Fruit fly (Drosophila melanogaster) whole organism, prepupa: ENCODE data around the gene CG13713.

Experiments used
- Blimp-1 ChIP-seq: fragments of 200-800 bp; sonication (Bioruptor generic); optimal IDR thresholded peaks from 3 replicates; lab custom pipeline; 2017; ENCODE audit warnings: missing biosample characterization, missing genetic modification characterization, mild to moderate bottlenecking, moderate library complexity, missing genetic modification reagents
- CG11294 ChIP-seq: fragments of 200-800 bp; sonication (Bioruptor generic); IDR thresholded peaks from 2 replicates; pipeline ENCODE4 v1.3.6; 2022; ENCODE audit warnings: missing biosample characterization, missing genetic modification characterization
- CG11762 ChIP-seq: fragments of 200-800 bp; sonication (Bioruptor generic); optimal IDR thresholded peaks from 3 replicates; lab custom pipeline; 2016; ENCODE audit warnings: missing biosample characterization, missing genetic modification characterization; ENCODE audit not compliant: insufficient read depth
- CG11902 ChIP-seq: fragments of 200-800 bp; sonication (Bioruptor generic); optimal IDR thresholded peaks from 3 replicates; lab custom pipeline; 2016; ENCODE audit warnings: missing biosample characterization, missing genetic modification characterization
- CG15336 ChIP-seq: fragments of 200-800 bp; sonication (Bioruptor generic); IDR thresholded peaks from 2 replicates; pipeline ENCODE4 v1.3.6; 2022; ENCODE audit warnings: missing biosample characterization, missing genetic modification characterization
- CG1621 ChIP-seq: fragments of 200-800 bp; sonication (Bioruptor generic); optimal IDR thresholded peaks from 3 replicates; lab custom pipeline; 2018; ENCODE audit warnings: missing biosample characterization, mild to moderate bottlenecking, missing genetic modification characterization
- CG16779 ChIP-seq: fragments of 200-800 bp; sonication (Bioruptor generic); optimal IDR thresholded peaks from 3 replicates; lab custom pipeline; 2017; ENCODE audit warnings: missing biosample characterization, mild to moderate bottlenecking, missing genetic modification characterization
- CG3032 ChIP-seq: fragments of 200-800 bp; optimal IDR thresholded peaks from 2 replicates; lab custom pipeline; 2019; ENCODE audit warnings: missing biosample characterization, mild to moderate bottlenecking, missing genetic modification characterization, moderate library complexity
- CG31627 ChIP-seq: fragments of 200-800 bp; sonication (Bioruptor generic); optimal IDR thresholded peaks from 3 replicates; lab custom pipeline; 2016; ENCODE audit warnings: missing biosample characterization, missing genetic modification characterization
- CG32006 ChIP-seq: fragments of 200-800 bp; sonication (Bioruptor generic); optimal IDR thresholded peaks from 3 replicates; lab custom pipeline; 2017; ENCODE audit warnings: missing biosample characterization, mild to moderate bottlenecking, missing genetic modification characterization
- CG3919 ChIP-seq: fragments of 200-800 bp; sonication (Bioruptor generic); optimal IDR thresholded peaks from 3 replicates; lab custom pipeline; 2016; ENCODE audit warnings: missing biosample characterization, missing genetic modification characterization
- CG6163 ChIP-seq: fragments of 200-800 bp; sonication (Bioruptor generic); IDR thresholded peaks from 3 replicates; pipeline ENCODE4 v1.3.6; 2022; ENCODE audit warnings: missing biosample characterization, missing genetic modification characterization
- CG6276 ChIP-seq: fragments of 200-800 bp; sonication (Bioruptor generic); optimal IDR thresholded peaks from 2 replicates; lab custom pipeline; 2017; ENCODE audit warnings: missing biosample characterization, mild to moderate bottlenecking, missing genetic modification characterization
- CG6792 ChIP-seq: fragments of 200-800 bp; sonication (Bioruptor generic); optimal IDR thresholded peaks from 3 replicates; lab custom pipeline; 2016; ENCODE audit warnings: missing biosample characterization, missing genetic modification characterization
- CG7368 ChIP-seq: fragments of 200-800 bp; sonication (Bioruptor generic); optimal IDR thresholded peaks from 3 replicates; lab custom pipeline; 2016; ENCODE audit warnings: missing biosample characterization, missing genetic modification characterization
- CG8119 ChIP-seq: fragments of 200-800 bp; sonication (Bioruptor generic); IDR thresholded peaks from 3 replicates; pipeline ENCODE4 v1.3.6; 2022; ENCODE audit warnings: missing biosample characterization, missing genetic modification characterization
- CG8319 ChIP-seq: fragments of 200-800 bp; sonication (Bioruptor generic); optimal IDR thresholded peaks from 3 replicates; lab custom pipeline; 2016; ENCODE audit warnings: missing biosample characterization, missing genetic modification characterization
- CG8632 ChIP-seq: fragments of 200-800 bp; sonication (Bioruptor generic); optimal IDR thresholded peaks from 3 replicates; lab custom pipeline; 2016; ENCODE audit warnings: missing biosample characterization, missing genetic modification characterization
- CG9139 ChIP-seq: fragments of 200-800 bp; sonication (Bioruptor generic); optimal IDR thresholded peaks from 3 replicates; lab custom pipeline; 2017; ENCODE audit warnings: missing biosample characterization, mild to moderate bottlenecking, missing genetic modification characterization
- Eip75B ChIP-seq: fragments of 200-800 bp; sonication (Bioruptor generic); optimal IDR thresholded peaks from 3 replicates; lab custom pipeline; 2016; ENCODE audit warnings: missing biosample characterization, missing genetic modification characterization
- Eip78C ChIP-seq: fragments of 200-800 bp; sonication (Bioruptor generic); peaks from one replicate; lab custom pipeline; 2016; ENCODE audit warnings: missing biosample characterization, missing genetic modification characterization
- Eip93F ChIP-seq: fragments of 200-800 bp; sonication (Bioruptor generic); optimal IDR thresholded peaks from 2 replicates; lab custom pipeline; 2016; ENCODE audit warnings: missing biosample characterization, mild to moderate bottlenecking, missing genetic modification characterization
- Ets21C ChIP-seq: fragments of 200-800 bp; sonication (Bioruptor generic); optimal IDR thresholded peaks from 3 replicates; lab custom pipeline; 2016; ENCODE audit warnings: missing biosample characterization, missing genetic modification characterization
- Ets96B ChIP-seq: fragments of 200-800 bp; optimal IDR thresholded peaks from 2 replicates; lab custom pipeline; 2019; ENCODE audit warnings: missing biosample characterization, mild to moderate bottlenecking, missing genetic modification characterization, moderate library complexity
- Gug ChIP-seq: fragments of 200-800 bp; sonication (Bioruptor generic); IDR thresholded peaks from 2 replicates; pipeline ENCODE4 v1.3.6; 2022; ENCODE audit warnings: missing biosample characterization, missing genetic modification characterization
- Hr39 ChIP-seq: fragments of 200-800 bp; sonication (Bioruptor generic); optimal IDR thresholded peaks from 2 replicates; lab custom pipeline; 2016; ENCODE audit warnings: missing biosample characterization, missing genetic modification characterization
- Hr4 ChIP-seq: fragments of 200-800 bp; sonication (Bioruptor generic); optimal IDR thresholded peaks from 3 replicates; lab custom pipeline; 2016; ENCODE audit warnings: missing biosample characterization, missing genetic modification characterization
- Lpt ChIP-seq: fragments of 200-800 bp; sonication (Bioruptor generic); optimal IDR thresholded peaks from 3 replicates; lab custom pipeline; 2016; ENCODE audit warnings: missing biosample characterization, missing genetic modification characterization
- Met ChIP-seq: fragments of 200-800 bp; sonication (Bioruptor generic); optimal IDR thresholded peaks from 3 replicates; lab custom pipeline; 2016; ENCODE audit warnings: missing biosample characterization, missing genetic modification characterization
- OdsH ChIP-seq: fragments of 200-800 bp; sonication (Bioruptor generic); optimal IDR thresholded peaks from 3 replicates; lab custom pipeline; 2016; ENCODE audit warnings: missing biosample characterization, missing genetic modification characterization
- Smox ChIP-seq: fragments of 200-800 bp; sonication (Bioruptor generic); optimal IDR thresholded peaks from 3 replicates; lab custom pipeline; 2016; ENCODE audit warnings: missing biosample characterization, missing genetic modification characterization
- Sox102F ChIP-seq: fragments of 200-800 bp; sonication (Bioruptor generic); optimal IDR thresholded peaks from 2 replicates; lab custom pipeline; 2016; ENCODE audit warnings: missing biosample characterization, mild to moderate bottlenecking, missing genetic modification characterization
- Sox14 ChIP-seq: fragments of 200-800 bp; sonication (Bioruptor generic); optimal IDR thresholded peaks from 3 replicates; lab custom pipeline; 2016; ENCODE audit warnings: missing biosample characterization, missing genetic modification characterization
- Sox15 ChIP-seq: fragments of 200-800 bp; sonication (Bioruptor generic); optimal IDR thresholded peaks from 3 replicates; lab custom pipeline; 2016; ENCODE audit warnings: missing biosample characterization, missing genetic modification characterization
- achi ChIP-seq: fragments of 200-800 bp; sonication (Bioruptor generic); optimal IDR thresholded peaks from 3 replicates; lab custom pipeline; 2016; ENCODE audit warnings: missing biosample characterization, missing genetic modification characterization
- acj6 ChIP-seq: fragments of 200-800 bp; sonication (Bioruptor generic); optimal IDR thresholded peaks from 3 replicates; lab custom pipeline; 2016; ENCODE audit warnings: missing biosample characterization, missing genetic modification characterization
- cyc ChIP-seq: fragments of 200-800 bp; sonication (Bioruptor generic); optimal IDR thresholded peaks from 3 replicates; lab custom pipeline; 2016; ENCODE audit warnings: missing biosample characterization, missing genetic modification characterization
- dac ChIP-seq: fragments of 200-800 bp; sonication (Bioruptor generic); optimal IDR thresholded peaks from 2 replicates; lab custom pipeline; 2017; ENCODE audit warnings: missing biosample characterization, mild to moderate bottlenecking, missing genetic modification characterization
- dsx ChIP-seq: fragments of 200-800 bp; optimal IDR thresholded peaks from 3 replicates; lab custom pipeline; 2019; ENCODE audit warnings: missing biosample characterization, mild to moderate bottlenecking, missing genetic modification characterization, moderate library complexity; ENCODE audit not compliant: poor library complexity, severe bottlenecking
- esn ChIP-seq: fragments of 200-800 bp; sonication (Bioruptor generic); optimal IDR thresholded peaks from 2 replicates; lab custom pipeline; 2016; ENCODE audit warnings: missing biosample characterization, mild to moderate bottlenecking, missing genetic modification characterization, moderate library complexity
- fkh ChIP-seq: fragments of 200-800 bp; sonication (Bioruptor generic); optimal IDR thresholded peaks from 3 replicates; lab custom pipeline; 2017; ENCODE audit warnings: missing biosample characterization, mild to moderate bottlenecking, missing genetic modification characterization, moderate library complexity
- net ChIP-seq: fragments of 200-800 bp; sonication (Bioruptor generic); optimal IDR thresholded peaks from 3 replicates; lab custom pipeline; 2016; ENCODE audit warnings: missing biosample characterization, missing genetic modification characterization
- pdm3 ChIP-seq: fragments of 200-800 bp; sonication (Bioruptor generic); optimal IDR thresholded peaks from 3 replicates; lab custom pipeline; 2016; ENCODE audit warnings: missing biosample characterization, missing genetic modification characterization
- salr ChIP-seq, 2 experiments: fragments of 200-800 bp; sonication (Bioruptor generic); optimal IDR thresholded peaks; 3 replicates each; lab custom pipeline; 2016 to 2018; ENCODE audit warnings: missing biosample characterization in 2 of 2, missing genetic modification characterization in 2 of 2, mild to moderate bottlenecking in 1 of 2
- ss ChIP-seq, 2 experiments: fragments of 200-800 bp; sonication (Bioruptor generic); optimal IDR thresholded peaks; 2 replicates in 1 of 2; 3 replicates in 1 of 2; lab custom pipeline; 2017 to 2018; ENCODE audit warnings: mild to moderate bottlenecking in 2 of 2, missing biosample characterization in 2 of 2, missing genetic modification characterization in 2 of 2, moderate library complexity in 1 of 2
- svp ChIP-seq: fragments of 200-800 bp; sonication (Bioruptor generic); peaks from one replicate; lab custom pipeline; 2016; ENCODE audit warnings: missing biosample characterization, missing genetic modification characterization
- topi ChIP-seq: fragments of 200-800 bp; sonication (Bioruptor generic); optimal IDR thresholded peaks from 3 replicates; lab custom pipeline; 2016; ENCODE audit warnings: missing biosample characterization, missing genetic modification characterization
- vri ChIP-seq: fragments of 200-800 bp; sonication (Bioruptor generic); optimal IDR thresholded peaks from 3 replicates; lab custom pipeline; 2016; ENCODE audit warnings: missing biosample characterization, mild to moderate bottlenecking, missing genetic modification characterization

CG13713 gene

DNA sequence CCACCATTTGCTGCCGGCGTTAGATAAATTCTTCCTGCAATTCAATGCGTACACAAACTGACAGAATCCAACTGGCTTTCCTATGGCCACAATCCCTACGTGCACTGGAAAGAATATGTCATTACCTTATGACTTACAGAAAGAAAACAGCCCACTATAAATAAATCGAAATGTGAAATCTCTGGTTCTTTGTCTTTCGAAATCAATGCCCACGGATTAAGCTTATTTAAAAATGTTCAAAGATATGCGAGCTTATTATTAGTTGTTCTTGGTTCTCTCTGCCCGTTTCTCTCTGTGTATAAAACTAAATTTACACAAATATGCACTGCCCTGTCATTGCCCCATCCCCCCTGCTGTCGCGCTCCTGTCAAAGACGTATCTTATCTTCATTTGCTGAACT, 47.7 kb downstream of the CG13713 start (continued):
- TF ChIP-seq Hr39 (GFP tag; lab: Kevin White, UChicago), result no peak
- peak; percentile 29 for TF ChIP-seq acj6 (GFP tag; lab: Kevin White, UChicago)
- no peak for TF ChIP-seq CG11762 (GFP tag; lab: Kevin White, UChicago)
- no peak for TF ChIP-seq dac
- no peak for TF ChIP-seq Eip93F
- no peak for TF ChIP-seq esn
- no peak for TF ChIP-seq CG8632
- TF ChIP-seq Hr4 (GFP tag; lab: Kevin White, UChicago), result no peak
- peak; percentile 6 for TF ChIP-seq Met (GFP tag; lab: Kevin White, UChicago)
- TF ChIP-seq Blimp-1 (GFP tag; lab: Kevin White, UChicago), result no peak
- TF ChIP-seq Lpt, result peak; percentile 16

DNA sequence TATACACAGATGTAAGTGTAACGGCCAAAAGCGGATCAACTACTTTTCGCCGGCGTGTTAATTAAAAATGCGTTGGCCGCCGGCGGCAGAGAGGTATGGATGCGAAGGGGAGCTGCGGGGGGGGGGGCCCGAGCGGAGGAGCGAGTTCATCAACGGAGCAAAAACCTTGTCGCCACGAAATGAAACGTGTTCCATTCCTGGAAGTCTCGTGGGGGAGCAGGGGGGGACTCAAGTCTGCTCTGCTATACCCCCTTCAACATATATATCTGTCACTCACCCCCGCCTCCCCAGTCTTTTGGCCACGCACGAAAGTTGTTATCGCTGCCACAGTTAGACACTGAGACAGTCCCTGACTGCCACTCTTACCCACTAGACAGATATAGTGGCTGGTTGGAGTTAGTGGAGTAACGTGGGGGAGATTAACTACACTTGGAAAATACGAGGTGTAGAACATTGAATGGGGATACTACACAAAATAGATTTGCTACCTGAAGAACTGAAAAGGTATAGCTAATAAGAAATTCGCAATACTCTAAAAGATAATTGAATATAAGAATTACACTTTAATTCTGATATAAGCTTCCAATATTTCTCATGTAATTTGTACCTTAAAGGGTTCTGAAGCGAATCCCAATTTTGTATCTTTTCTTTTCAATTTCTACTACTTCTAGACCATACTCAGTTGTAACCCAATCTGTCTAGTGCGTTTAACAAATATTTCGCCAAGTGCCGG, 49.9 kb downstream of the CG13713 start:
- TF ChIP-seq Sox15 (GFP tag; lab: Kevin White, UChicago) (no peak), Ets21C (GFP tag; lab: Kevin White, UChicago) (no peak), Eip78C (GFP tag; lab: Kevin White, UChicago) (peak; percentile 86), Hr4 (GFP tag; lab: Kevin White, UChicago) (peak; percentile 35), CG15336 (0 out of 2 replicates have a peak, but pooled peaks have one; percentile 20), svp (GFP tag; lab: Kevin White, UChicago) (peak; percentile 42), fkh (GFP tag; lab: Kevin White, UChicago) (no peak), CG16779 (tag; lab: Kevin White, UChicago) (no peak), CG31627 (GFP tag; lab: Kevin White, UChicago) (no peak), CG6276 (GFP tag; lab: Kevin White, UChicago) (no peak), CG8119 (GFP tag; lab: Robert Waterston, UW) (0 out of 3 replicates have a peak, but pooled peaks have one; percentile 27), CG3919 (GFP tag; lab: Kevin White, UChicago) (peak; percentile 26), net (GFP tag; lab: Kevin White, UChicago) (no peak), Blimp-1 (GFP tag; lab: Kevin White, UChicago) (no peak), CG11294 (no peak), Sox14 (GFP tag; lab: Kevin White, UChicago) (no peak), CG9139 (GFP tag; lab: Kevin White, UChicago) (no peak), Ets96B (peak; percentile 66), acj6 (GFP tag; lab: Kevin White, UChicago) (peak; percentile 32), esn (no peak), pdm3 (GFP tag; lab: Kevin White, UChicago) (no peak), CG7368 (GFP tag; lab: Kevin White, UChicago) (no peak), Eip75B (GFP tag; lab: Kevin White, UChicago) (no peak), CG11902 (GFP tag; lab: Kevin White, UChicago) (no peak), OdsH (GFP tag; lab: Kevin White, UChicago) (peak; percentile 39), ss (GFP tag; optimal IDR thresholded peaks at IDR 0.05; lab: Kevin White, UChicago) (peak; percentile 31 to 45), CG32006 (peak; percentile 60), CG8632 (no peak), cyc (GFP tag; lab: Kevin White, UChicago) (no peak), Sox102F (no peak), achi (GFP tag; lab: Kevin White, UChicago) (no peak), topi (GFP tag; lab: Kevin White, UChicago) (no peak), Lpt (no peak), CG1621 (tag; lab: Kevin White, UChicago) (no peak), Gug (GFP tag; lab: Robert Waterston, UW) (no peak), salr (GFP tag; optimal IDR thresholded peaks at IDR 0.05; lab: Kevin White, UChicago) (peak in 1 of 2 experiments; percentile 53), Met (GFP tag; lab: Kevin White, UChicago) (no peak), vri (no peak), Eip93F (no peak), CG8319 (no peak), dac (no peak), CG11762 (GFP tag; lab: Kevin White, UChicago) (peak; percentile 4), dsx (GFP tag; lab: Kevin White, UChicago) (no peak), CG3032 (peak; percentile 44), CG6163 (GFP tag; lab: Robert Waterston, UW) (no peak), CG6792 (no peak), Smox (no peak)
